Worm (Caenorhabditis elegans) whole organism, L4 larva: ENCODE data around the gene T21B10.4.

Experiments
- F10B5.3 ChIP-seq: sonication (generic microtip); optimal IDR thresholded peaks from 2 replicates; lab custom pipeline; 2016; ENCODE audit warnings: mild to moderate bottlenecking, missing genetic modification characterization, missing compliant biosample characterization
- F26F4.8 ChIP-seq: fragments of 200-800 bp; sonication (Bioruptor generic); conservative IDR thresholded peaks from 2 replicates; pipeline ENCODE4 v1.3.6; 2022; ENCODE audit warnings: missing genetic modification characterization, missing compliant biosample characterization
- F49E8.2 ChIP-seq: sonication (generic microtip); optimal IDR thresholded peaks from 2 replicates; lab custom pipeline; 2016; ENCODE audit warnings: missing compliant biosample characterization, mild to moderate bottlenecking, missing genetic modification characterization, borderline replicate concordance
- Y48G9A.11 ChIP-seq: fragments of 200-800 bp; sonication (Bioruptor generic); IDR thresholded peaks from 2 replicates; pipeline ENCODE4 v1.3.6; 2022; ENCODE audit warnings: missing genetic modification reagents, missing genetic modification characterization, missing compliant biosample characterization
- ZK337.2 ChIP-seq: fragments of 200-800 bp; sonication (Bioruptor generic); IDR thresholded peaks from 2 replicates; pipeline ENCODE4 v1.3.6; 2022; ENCODE audit warnings: missing genetic modification reagents, missing genetic modification characterization, missing compliant biosample characterization
- ZK546.5 ChIP-seq, 2 experiments: sonication (generic microtip); optimal IDR thresholded peaks; 2 replicates each; lab custom pipeline; 2017; ENCODE audit warnings: missing biosample characterization in 2 of 2, missing genetic modification characterization in 2 of 2
- arid-1 ChIP-seq: fragments of 200-800 bp; sonication (Bioruptor generic); conservative IDR thresholded peaks from 2 replicates; pipeline ENCODE4 v1.3.6; 2022; ENCODE audit warnings: missing genetic modification reagents, missing genetic modification characterization, missing compliant biosample characterization
- ceh-28 ChIP-seq: fragments of 150-350 bp; optimal IDR thresholded peaks from 2 replicates; lab custom pipeline; 2014; ENCODE audit warnings: missing biosample characterization, missing genetic modification reagents, missing genetic modification characterization
- ceh-32 ChIP-seq: sonication (generic microtip); optimal IDR thresholded peaks from 2 replicates; lab custom pipeline; 2016; ENCODE audit warnings: mild to moderate bottlenecking, missing genetic modification characterization, missing compliant biosample characterization; ENCODE audit not compliant: poor library complexity
- ceh-62 ChIP-seq: sonication (generic microtip); optimal IDR thresholded peaks from 2 replicates; lab custom pipeline; 2017; ENCODE audit warnings: missing biosample characterization, missing genetic modification characterization
- ceh-82 ChIP-seq: sonication (generic microtip); optimal IDR thresholded peaks from 2 replicates; lab custom pipeline; 2017; ENCODE audit warnings: missing biosample characterization, missing genetic modification characterization
- ces-1 ChIP-seq: fragments of 150-350 bp; sonication (generic microtip); optimal IDR thresholded peaks from 4 replicates; lab custom pipeline; 2014; ENCODE audit warnings: missing biosample characterization, missing genetic modification reagents, missing genetic modification characterization
- daf-12 ChIP-seq: fragments of 150-350 bp; optimal IDR thresholded peaks from 2 replicates; lab custom pipeline; 2014; ENCODE audit warnings: missing biosample characterization, missing genetic modification reagents, missing genetic modification characterization
- daf-16 ChIP-seq, 3 experiments: sonication (generic microtip); optimal IDR thresholded peaks; 2 replicates each; lab custom pipeline; 2016 to 2017; ENCODE audit warnings: missing genetic modification characterization in 3 of 3, missing genetic modification reagents in 3 of 3, mild to moderate bottlenecking in 2 of 3, missing compliant biosample characterization in 2 of 3, missing biosample characterization in 1 of 3, moderate library complexity in 1 of 3
- daf-19 ChIP-seq: fragments of 200-800 bp; sonication (Bioruptor generic); conservative IDR thresholded peaks from 2 replicates; pipeline ENCODE4 v1.3.6; 2022; ENCODE audit warnings: missing genetic modification characterization, missing compliant biosample characterization
- daf-8 ChIP-seq: fragments of 200-800 bp; sonication (Bioruptor generic); IDR thresholded peaks from 2 replicates; pipeline ENCODE4 v1.3.6; 2022; ENCODE audit warnings: missing genetic modification characterization, missing compliant biosample characterization
- dmd-6 ChIP-seq: fragments of 200-800 bp; sonication (Bioruptor generic); IDR thresholded peaks from 2 replicates; pipeline ENCODE4 v1.3.6; 2022; ENCODE audit warnings: missing genetic modification reagents, missing genetic modification characterization, missing compliant biosample characterization
- dmd-8 ChIP-seq: fragments of 200-800 bp; sonication (Bioruptor generic); IDR thresholded peaks from 2 replicates; pipeline ENCODE4 v1.3.6; 2022; ENCODE audit warnings: missing genetic modification characterization, missing compliant biosample characterization
- fkh-10 ChIP-seq: fragments of 150-350 bp; optimal IDR thresholded peaks from 2 replicates; lab custom pipeline; 2014; ENCODE audit warnings: missing biosample characterization, missing genetic modification reagents, missing genetic modification characterization
- fos-1 ChIP-seq: fragments of 150-350 bp; optimal IDR thresholded peaks from 2 replicates; lab custom pipeline; 2014; ENCODE audit warnings: missing biosample characterization, missing genetic modification characterization
- hlh-30 ChIP-seq: sonication (generic microtip); optimal IDR thresholded peaks from 2 replicates; lab custom pipeline; 2017; ENCODE audit warnings: antibody characterized with exemption, mild to moderate bottlenecking, missing genetic modification characterization, missing compliant biosample characterization; ENCODE audit not compliant: insufficient read depth
- hmg-1.1 ChIP-seq: fragments of 200-800 bp; sonication (Bioruptor generic); IDR thresholded peaks from 2 replicates; pipeline ENCODE4 v1.3.6; 2022; ENCODE audit warnings: missing genetic modification reagents, missing genetic modification characterization, missing compliant biosample characterization
- jun-1 ChIP-seq: fragments of 150-350 bp; optimal IDR thresholded peaks from 2 replicates; lab custom pipeline; 2014; ENCODE audit warnings: missing biosample characterization, missing genetic modification reagents, missing genetic modification characterization
- lim-7 ChIP-seq: fragments of 200-800 bp; sonication (Bioruptor generic); IDR thresholded peaks from 2 replicates; pipeline ENCODE4 v1.3.6; 2022; ENCODE audit warnings: missing genetic modification characterization, missing compliant biosample characterization
- lin-13 ChIP-seq: fragments of 150-350 bp; optimal IDR thresholded peaks from 2 replicates; lab custom pipeline; 2014; ENCODE audit warnings: missing biosample characterization, missing genetic modification reagents, missing genetic modification characterization
- lin-29 ChIP-seq: fragments of 200-800 bp; sonication (Bioruptor generic); IDR thresholded peaks from 2 replicates; pipeline ENCODE4 v1.3.6; 2022; ENCODE audit warnings: missing genetic modification reagents, missing genetic modification characterization, missing compliant biosample characterization
- lir-3 ChIP-seq: sonication (generic microtip); optimal IDR thresholded peaks from 2 replicates; lab custom pipeline; 2016; ENCODE audit warnings: mild to moderate bottlenecking, missing genetic modification characterization, missing compliant biosample characterization
- madf-9 ChIP-seq: fragments of 200-800 bp; sonication (Bioruptor generic); conservative IDR thresholded peaks from 2 replicates; pipeline ENCODE4 v1.3.6; 2022; ENCODE audit warnings: missing genetic modification reagents, missing genetic modification characterization, missing compliant biosample characterization
- mdt-29 ChIP-seq: fragments of 200-800 bp; sonication (Bioruptor generic); IDR thresholded peaks from 2 replicates; pipeline ENCODE4 v1.3.6; 2022; ENCODE audit warnings: missing genetic modification reagents, missing genetic modification characterization, missing compliant biosample characterization
- mep-1 ChIP-seq: fragments of 150-350 bp; sonication (generic microtip); optimal IDR thresholded peaks from 3 replicates; lab custom pipeline; 2014; ENCODE audit warnings: missing biosample characterization, missing genetic modification characterization
- mes-2 ChIP-seq: sonication (generic microtip); optimal IDR thresholded peaks from 2 replicates; lab custom pipeline; 2016; ENCODE audit warnings: missing genotype, mild to moderate bottlenecking, missing genetic modification characterization, missing compliant biosample characterization; ENCODE audit not compliant: poor library complexity, severe bottlenecking
- mxl-3 ChIP-seq: fragments of 200-800 bp; sonication (Bioruptor generic); optimal IDR thresholded peaks from 2 replicates; lab custom pipeline; 2018; ENCODE audit warnings: mild to moderate bottlenecking, missing genetic modification characterization, missing compliant biosample characterization
- nhr-10 ChIP-seq: fragments of 150-350 bp; optimal IDR thresholded peaks from 2 replicates; lab custom pipeline; 2014; ENCODE audit warnings: missing biosample characterization, missing genetic modification characterization
- nhr-102 ChIP-seq: sonication (generic microtip); optimal IDR thresholded peaks from 2 replicates; lab custom pipeline; 2016; ENCODE audit warnings: mild to moderate bottlenecking, missing genetic modification characterization, moderate library complexity, missing compliant biosample characterization
- nhr-6 ChIP-seq: fragments of 150-350 bp; optimal IDR thresholded peaks from 2 replicates; lab custom pipeline; 2014; ENCODE audit warnings: missing biosample characterization, missing genetic modification characterization
- nhr-77 ChIP-seq: fragments of 150-350 bp; optimal IDR thresholded peaks from 2 replicates; lab custom pipeline; 2014; ENCODE audit warnings: missing biosample characterization, missing genetic modification characterization
- pha-4 ChIP-seq, 2 experiments: fragments of 150-350 bp in 1 of 2; fragments of 200-800 bp in 1 of 2; sonication (Bioruptor generic) in 1 of 2; IDR thresholded peaks in 1 of 2; optimal IDR thresholded peaks in 1 of 2; 2 replicates each; pipeline versions ENCODE4 v1.3.6 to Lab custom; 2014 to 2022; ENCODE audit warnings: missing genetic modification characterization in 2 of 2, missing genetic modification reagents in 2 of 2, missing biosample characterization in 1 of 2, missing compliant biosample characterization in 1 of 2
- pqm-1 ChIP-seq: sonication (generic microtip); optimal IDR thresholded peaks from 2 replicates; lab custom pipeline; 2017; ENCODE audit warnings: missing biosample characterization, missing genetic modification characterization
- saeg-2 ChIP-seq: fragments of 200-800 bp; sonication (Bioruptor generic); IDR thresholded peaks from 2 replicates; pipeline ENCODE4 v1.3.6; 2022; ENCODE audit warnings: missing genetic modification reagents, missing genetic modification characterization, missing compliant biosample characterization
- sdz-12 ChIP-seq: fragments of 200-800 bp; sonication (Bioruptor generic); optimal IDR thresholded peaks from 2 replicates; lab custom pipeline; 2018; ENCODE audit warnings: mild to moderate bottlenecking, missing genetic modification characterization, missing compliant biosample characterization
- skn-1 ChIP-seq: fragments of 150-350 bp; optimal IDR thresholded peaks from 2 replicates; lab custom pipeline; 2014; ENCODE audit warnings: missing biosample characterization, missing genetic modification characterization
- spr-1 ChIP-seq: sonication (generic microtip); optimal IDR thresholded peaks from 2 replicates; lab custom pipeline; 2016; ENCODE audit warnings: mild to moderate bottlenecking, missing genetic modification characterization, missing compliant biosample characterization
- spr-3 ChIP-seq: fragments of 200-800 bp; sonication (Bioruptor generic); optimal IDR thresholded peaks from 2 replicates; lab custom pipeline; 2018; ENCODE audit warnings: mild to moderate bottlenecking, missing genetic modification characterization, missing compliant biosample characterization
- tag-97 ChIP-seq: fragments of 200-800 bp; sonication (Bioruptor generic); IDR thresholded peaks from 2 replicates; pipeline ENCODE4 v1.3.6; 2022; ENCODE audit warnings: missing genetic modification characterization, missing compliant biosample characterization
- unc-39 ChIP-seq: sonication (generic microtip); optimal IDR thresholded peaks from 2 replicates; lab custom pipeline; 2017; ENCODE audit warnings: missing biosample characterization, missing genetic modification characterization
- zag-1 ChIP-seq: fragments of 150-350 bp; optimal IDR thresholded peaks from 2 replicates; lab custom pipeline; 2014; ENCODE audit warnings: missing biosample characterization, missing genetic modification characterization
- ztf-11 ChIP-seq: fragments of 150-350 bp; optimal IDR thresholded peaks from 2 replicates; lab custom pipeline; 2014; ENCODE audit warnings: missing biosample characterization, missing genetic modification characterization
- ztf-7 ChIP-seq: fragments of 150-350 bp; optimal IDR thresholded peaks from 2 replicates; lab custom pipeline; 2014; ENCODE audit warnings: missing biosample characterization, missing genetic modification characterization

Gene T21B10.4

DNA sequence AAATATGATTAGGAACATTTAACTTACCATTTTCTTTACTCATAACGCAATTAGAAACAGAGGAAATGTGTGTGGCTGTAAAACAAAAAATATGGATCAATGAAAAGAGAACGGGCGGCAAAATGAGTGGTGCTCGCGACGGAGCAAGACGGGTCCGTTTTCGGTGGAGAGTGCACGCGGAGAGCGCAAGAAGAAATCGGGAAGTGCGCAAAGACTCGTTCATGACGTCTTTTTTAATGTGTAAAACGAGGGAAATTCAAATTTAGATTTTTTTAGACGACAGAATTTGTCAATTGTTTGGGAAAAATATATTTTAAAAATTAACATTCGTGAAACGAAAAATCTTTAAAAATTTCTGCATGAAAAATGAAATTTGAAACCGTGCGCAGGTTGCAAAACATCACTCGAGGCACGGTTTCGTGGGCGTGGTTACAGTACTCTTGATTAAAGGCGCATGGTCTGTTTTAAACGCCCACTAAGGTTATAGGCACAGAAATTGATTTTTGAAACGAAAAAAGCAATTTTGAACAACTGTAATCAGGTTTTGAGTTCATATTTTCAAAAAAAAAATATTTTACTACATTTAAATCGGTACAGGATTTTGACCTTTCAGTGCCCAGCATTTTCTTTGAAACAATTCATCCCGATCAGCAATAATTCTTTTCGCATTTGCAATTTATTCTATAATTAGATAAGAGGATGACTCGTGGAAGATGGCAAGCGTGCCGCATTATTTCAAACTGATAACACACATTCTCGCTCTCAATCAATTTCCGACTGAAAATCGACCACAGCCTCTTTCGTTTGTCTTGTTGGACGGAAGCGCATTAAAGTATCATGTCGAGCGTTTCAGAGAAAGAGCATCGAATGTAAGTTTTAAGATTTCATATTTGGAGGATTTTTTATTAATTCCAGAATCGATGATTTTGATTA, 28.8 kb downstream of the T21B10.4 start, which contains the start of the genes szy-20 and C18E9.5 (continued):
- no peak for TF ChIP-seq ceh-32
- TF ChIP-seq madf-9, result 0 out of 2 replicates have a peak, but pooled peaks have one; percentile 14
- TF ChIP-seq daf-19 (GFP tag; lab: Robert Waterston, UW), result no peak
- TF ChIP-seq spr-1, result no peak
- TF ChIP-seq sdz-12, result no peak
- TF ChIP-seq ces-1, result no peak
- no peak for TF ChIP-seq F26F4.8 (GFP tag; lab: Robert Waterston, UW)
- no peak for TF ChIP-seq ZK546.5 (tag; optimal IDR thresholded peaks at IDR 0.05; lab: Kevin White, UChicago)
- peak; percentile 32 for TF ChIP-seq F49E8.2 (tag; lab: Kevin White, UChicago)
- no peak for TF ChIP-seq jun-1 (tag; lab: Kevin White, UChicago)
- TF ChIP-seq zag-1 (tag; lab: Kevin White, UChicago), result no peak
- peak; percentile 56; the same call in 1 of the 2 replicates for TF ChIP-seq arid-1 (GFP tag; lab: Robert Waterston, UW)
- no peak for TF ChIP-seq tag-97 (GFP tag; lab: Robert Waterston, UW)
- TF ChIP-seq ztf-7 (tag; lab: Kevin White, UChicago), result no peak
- TF ChIP-seq F10B5.3, result no peak
- TF ChIP-seq ceh-82 (tag; lab: Kevin White, UChicago), result no peak
- no peak for TF ChIP-seq ztf-11 (tag; lab: Kevin White, UChicago)
- TF ChIP-seq lin-13 (GFP tag; lab: Kevin White, UChicago), result no peak
- TF ChIP-seq fkh-10 (GFP tag; lab: Kevin White, UChicago), result peak; percentile 52
- TF ChIP-seq hlh-30 (tag; lab: Kevin White, UChicago), result peak; percentile 75
- TF ChIP-seq saeg-2 (GFP tag; lab: Robert Waterston, UW), result 0 out of 2 replicates have a peak, but pooled peaks have one; percentile 34
- peak; percentile 82 for TF ChIP-seq mep-1 (tag; lab: Kevin White, UChicago)
- TF ChIP-seq daf-16 (GFP tag; optimal IDR thresholded peaks at IDR 0.05; lab: Kevin White, UChicago), result peak in 1 of 2 experiments; percentile 58
- peak; percentile 11 for TF ChIP-seq daf-16 (tag; optimal IDR thresholded peaks at IDR 0.05; lab: Kevin White, UChicago)
- no peak for TF ChIP-seq daf-12 (tag; lab: Kevin White, UChicago)
- peak; percentile 61 for TF ChIP-seq pha-4 (GFP tag; IDR thresholded peaks at IDR 0.05; lab: Robert Waterston, UW)
- TF ChIP-seq pha-4 (tag; optimal IDR thresholded peaks at IDR 0.05; lab: Kevin White, UChicago), result no peak
- TF ChIP-seq mxl-3 (GFP tag; lab: Kevin White, UChicago), result no peak
- TF ChIP-seq fos-1 (tag; lab: Kevin White, UChicago), result no peak
- peak; percentile 75 for TF ChIP-seq mes-2 (tag; lab: Kevin White, UChicago)
- TF ChIP-seq nhr-10 (tag; lab: Kevin White, UChicago), result no peak
- TF ChIP-seq Y48G9A.11 (GFP tag; lab: Robert Waterston, UW), result no peak
- TF ChIP-seq nhr-77 (tag; lab: Kevin White, UChicago), result peak; percentile 43
- no peak for TF ChIP-seq ZK337.2
- TF ChIP-seq hmg-1.1 (GFP tag; lab: Robert Waterston, UW), result peak; percentile 70
- peak; percentile 65 for TF ChIP-seq dmd-6 (GFP tag; lab: Robert Waterston, UW)
- TF ChIP-seq mdt-29 (GFP tag; lab: Robert Waterston, UW), result no peak
- no peak for TF ChIP-seq ceh-62 (tag; lab: Kevin White, UChicago)
- TF ChIP-seq dmd-8 (GFP tag; lab: Robert Waterston, UW), result no peak
- no peak for TF ChIP-seq lin-29
- TF ChIP-seq lir-3 (tag; lab: Kevin White, UChicago), result no peak
- TF ChIP-seq spr-3, result no peak
- peak; percentile 47 for TF ChIP-seq nhr-102
- TF ChIP-seq skn-1 (tag; lab: Kevin White, UChicago), result no peak
- no peak for TF ChIP-seq ceh-28 (tag; lab: Kevin White, UChicago)
- TF ChIP-seq lim-7 (GFP tag; lab: Robert Waterston, UW), result no peak
- peak; percentile 89 for TF ChIP-seq pqm-1 (tag; lab: Kevin White, UChicago)
- no peak for TF ChIP-seq unc-39 (tag; lab: Kevin White, UChicago)
- no peak for TF ChIP-seq daf-8
- TF ChIP-seq nhr-6 (tag; lab: Kevin White, UChicago), result peak; percentile 46
